Fruit fly (Drosophila melanogaster) whole organism, larva: ENCODE results near the gene vib.
A peak's percentile ranks its signal among the peaks of the same experiment; 100 is the strongest.

ENCODE experiments used
- noc ChIP-seq: fragments of 200-800 bp; sonication (Bioruptor generic); optimal IDR thresholded peaks from 3 replicates; lab custom pipeline; 2019; ENCODE audit warnings: missing biosample characterization, mild to moderate bottlenecking, missing genetic modification characterization, moderate library complexity

vib gene

dm6 chr3R:19223369-19223768 lies 3.1 kb downstream of the vib start:
- peak; percentile 58 for TF ChIP-seq noc (tag; lab: Kevin White, UChicago)

dm6 chr3R:19221350-19221749 lies 5.1 kb downstream of the vib start:
- no peak for TF ChIP-seq noc (tag; lab: Kevin White, UChicago)

- TF ChIP-seq noc (tag; lab: Kevin White, UChicago) = no peak
These were observed 13.8 kb downstream of the vib start for dm6 chr3R:19212545-19213176.

- no peak for TF ChIP-seq noc (tag; lab: Kevin White, UChicago)
These were observed 14.7 kb downstream of the vib start, which contains the start of gene cry for dm6 chr3R:19211778-19212177. cry (plus strand) TSS chr3R:19212154.

dm6 chr3R:19190020-19190419 lies 36.4 kb downstream of the vib start:
- no peak for TF ChIP-seq noc (tag; lab: Kevin White, UChicago)

dm6 chr3R:19187717-19188149 lies 38.7 kb downstream of the vib start:
- TF ChIP-seq noc (tag; lab: Kevin White, UChicago) = peak; percentile 61

- TF ChIP-seq noc (tag; lab: Kevin White, UChicago) = no peak
These were observed 43.6 kb downstream of the vib start for dm6 chr3R:19182848-19183247.

- TF ChIP-seq noc (tag; lab: Kevin White, UChicago) = no peak
These were observed 45.2 kb downstream of the vib start for dm6 chr3R:19181214-19181613.

dm6 chr3R:19180263-19180893 lies 46.1 kb downstream of the vib start, which contains the start of the genes CG5555 and myd:
CG5555 (minus strand) TSS chr3R:19180538.
myd (plus strand) TSS chr3R:19180659.
- no peak for TF ChIP-seq noc (tag; lab: Kevin White, UChicago)

- no peak for TF ChIP-seq noc (tag; lab: Kevin White, UChicago)
These were observed 49.8 kb downstream of the vib start, which contains the start of gene CG14282 for dm6 chr3R:19176700-19177099. CG14282 (plus strand) TSS chr3R:19177000.

dm6 chr3R:19174512-19174911 lies 51.9 kb downstream of the vib start:
- TF ChIP-seq noc (tag; lab: Kevin White, UChicago) = no peak

dm6 chr3R:19167521-19167920 lies 58.9 kb downstream of the vib start:
- no peak for TF ChIP-seq noc (tag; lab: Kevin White, UChicago)

dm6 chr3R:19166077-19166778 lies 60.2 kb downstream of the vib start:
- TF ChIP-seq noc (tag; lab: Kevin White, UChicago) = no peak

dm6 chr3R:19165620-19166055 lies 60.8 kb downstream of the vib start:
- no peak for TF ChIP-seq noc (tag; lab: Kevin White, UChicago)
